Worm (Caenorhabditis elegans) whole organism, late embryonic: ENCODE data around the gene fbxb-2.

Source experiments
- F13H6.1 ChIP-seq: sonication (generic microtip); optimal IDR thresholded peaks from 2 replicates; lab custom pipeline; 2016; ENCODE audit warnings: missing genetic modification characterization, missing compliant biosample characterization
- ama-1 ChIP-seq: fragments of 150-350 bp; optimal IDR thresholded peaks from 2 replicates; lab custom pipeline; 2014
- ceh-19 ChIP-seq: fragments of 200-800 bp; sonication (Bioruptor generic); optimal IDR thresholded peaks from 2 replicates; lab custom pipeline; 2018; ENCODE audit warnings: mild to moderate bottlenecking, missing genetic modification characterization, missing compliant biosample characterization
- dve-1 ChIP-seq: sonication (generic microtip); optimal IDR thresholded peaks from 2 replicates; lab custom pipeline; 2017; ENCODE audit warnings: antibody characterized with exemption, mild to moderate bottlenecking, missing genetic modification characterization, missing compliant biosample characterization
- elt-4 ChIP-seq: sonication (generic microtip); optimal IDR thresholded peaks from 2 replicates; lab custom pipeline; 2016; ENCODE audit warnings: missing genetic modification characterization, missing compliant biosample characterization
- lin-11 ChIP-seq: fragments of 200-800 bp; sonication (Bioruptor generic); optimal IDR thresholded peaks from 2 replicates; lab custom pipeline; 2018; ENCODE audit warnings: mild to moderate bottlenecking, missing genetic modification characterization, missing compliant biosample characterization
- madf-2 ChIP-seq: sonication (generic microtip); optimal IDR thresholded peaks from 2 replicates; lab custom pipeline; 2017; ENCODE audit warnings: missing genetic modification characterization, missing compliant biosample characterization
- mec-3 ChIP-seq: sonication (generic microtip); optimal IDR thresholded peaks from 2 replicates; lab custom pipeline; 2016; ENCODE audit warnings: borderline replicate concordance, missing genetic modification characterization, missing compliant biosample characterization
- nfya-1 ChIP-seq: sonication (generic microtip); optimal IDR thresholded peaks from 2 replicates; lab custom pipeline; 2017; ENCODE audit warnings: missing genetic modification characterization, mild to moderate bottlenecking, missing compliant biosample characterization, antibody characterized with exemption, moderate library complexity
- pag-3 ChIP-seq: sonication (generic microtip); optimal IDR thresholded peaks from 2 replicates; lab custom pipeline; 2016; ENCODE audit warnings: missing compliant biosample characterization, missing genetic modification characterization, borderline replicate concordance
- pha-4 ChIP-seq: fragments of 150-350 bp; optimal IDR thresholded peaks from 2 replicates; lab custom pipeline; 2018; ENCODE audit warnings: missing biosample characterization, missing genetic modification reagents, missing genetic modification characterization
- pqm-1 ChIP-seq: sonication (generic microtip); optimal IDR thresholded peaks from 2 replicates; lab custom pipeline; 2016; ENCODE audit warnings: missing genetic modification characterization, missing compliant biosample characterization
- sox-2 ChIP-seq: fragments of 200-800 bp; sonication (Bioruptor generic); IDR thresholded peaks from 2 replicates; pipeline ENCODE4 v1.3.6; 2022; ENCODE audit warnings: missing genetic modification reagents, missing genetic modification characterization, missing compliant biosample characterization
- unc-55 ChIP-seq: sonication (generic microtip); optimal IDR thresholded peaks from 2 replicates; lab custom pipeline; 2017; ENCODE audit warnings: missing biosample characterization, missing genetic modification reagents, missing genetic modification characterization

- TF ChIP-seq pha-4 (tag; lab: Kevin White, UChicago) (no peak), ama-1 (lab: Kevin White, UChicago) (no peak), unc-55 (no peak), F13H6.1 (tag; lab: Kevin White, UChicago) (no peak), ceh-19 (GFP tag; lab: Kevin White, UChicago) (no peak), madf-2 (tag; lab: Kevin White, UChicago) (no peak), lin-11 (tag; lab: Kevin White, UChicago) (no peak), pqm-1 (tag; lab: Kevin White, UChicago) (no peak), pag-3 (tag; lab: Kevin White, UChicago) (no peak), dve-1 (tag; lab: Kevin White, UChicago) (no peak), elt-4 (tag; lab: Kevin White, UChicago) (no peak), nfya-1 (no peak), mec-3 (no peak), sox-2 (GFP tag; lab: Robert Waterston, UW) (no peak)
Observed at ce11 chrV:19259403-19259802, 22.3 kb upstream of the fbxb-2 start.
